Worm (Caenorhabditis elegans): ENCODE measurements around the gene dod-24.
A peak's percentile ranks its signal among the peaks of the same experiment; 100 is the strongest.

The dod-24 gene

ce11 chrIV:12973336-12973735, 32.2 kb upstream of the dod-24 start, which contains the start of gene F55G11.4:
Gene F55G11.4, plus strand, starts transcription at chrIV:12973624.
- TF ChIP-seq fkh-10 (GFP tag; optimal IDR thresholded peaks at IDR 0.05) (no peak), elt-2 (tag; optimal IDR thresholded peaks at IDR 0.05) (peak; percentile 67), mml-1 (tag; optimal IDR thresholded peaks at IDR 0.05) (no peak), pqm-1 (tag; optimal IDR thresholded peaks at IDR 0.05) (peak; percentile 35)

ce11 chrIV:12972780-12973179, 31.6 kb upstream of the dod-24 start:
- TF ChIP-seq ztf-4 (tag; optimal IDR thresholded peaks at IDR 0.05) (no peak), nhr-25 (tag; optimal IDR thresholded peaks at IDR 0.05) (no peak), mml-1 (tag; optimal IDR thresholded peaks at IDR 0.05) (no peak), pha-4 (tag; optimal IDR thresholded peaks at IDR 0.05) (no peak), fos-1 (tag; optimal IDR thresholded peaks at IDR 0.05) (no peak), ceh-16 (tag; optimal IDR thresholded peaks at IDR 0.05) (no peak), lin-39 (tag; optimal IDR thresholded peaks at IDR 0.05) (no peak), nhr-28 (tag; optimal IDR thresholded peaks at IDR 0.05) (no peak), aly-2 (tag; optimal IDR thresholded peaks at IDR 0.05) (no peak), ama-1 (optimal IDR thresholded peaks at IDR 0.05) (no peak), ceh-28 (tag; optimal IDR thresholded peaks at IDR 0.05) (no peak), nhr-23 (tag; optimal IDR thresholded peaks at IDR 0.05) (no peak)

- TF ChIP-seq elt-2 (tag; optimal IDR thresholded peaks at IDR 0.05) (peak; percentile 78), R02D3.7 (tag; optimal IDR thresholded peaks at IDR 0.05) (no peak)
These were observed 30.9 kb upstream of the dod-24 start for ce11 chrIV:12971994-12972520.

ce11 chrIV:12969141-12969540, 28.0 kb upstream of the dod-24 start, which contains the start of gene F55G11.2:
Gene F55G11.2, minus strand, starts transcription at chrIV:12969289.
- TF ChIP-seq fkh-2 (tag; optimal IDR thresholded peaks at IDR 0.05) (no peak), mdl-1 (tag; optimal IDR thresholded peaks at IDR 0.05) (no peak), ceh-28 (tag; optimal IDR thresholded peaks at IDR 0.05) (no peak), nhr-28 (tag; optimal IDR thresholded peaks at IDR 0.05) (no peak), elt-2 (tag; optimal IDR thresholded peaks at IDR 0.05) (peak; percentile 76), elt-3 (tag; optimal IDR thresholded peaks at IDR 0.05) (no peak)

ce11 chrIV:12967303-12967702, 26.1 kb upstream of the dod-24 start:
- TF ChIP-seq lin-39 (tag; optimal IDR thresholded peaks at IDR 0.05) (no peak), daf-12 (tag; optimal IDR thresholded peaks at IDR 0.05) (no peak), ceh-28 (tag; optimal IDR thresholded peaks at IDR 0.05) (no peak), skn-1 (tag; optimal IDR thresholded peaks at IDR 0.05) (no peak), pqm-1 (tag; optimal IDR thresholded peaks at IDR 0.05) (no peak), lin-15B (tag; optimal IDR thresholded peaks at IDR 0.05) (no peak), nfya-1 (tag; optimal IDR thresholded peaks at IDR 0.05; ENCODE audit: insufficient read depth) (no peak), pha-4 (tag; optimal IDR thresholded peaks at IDR 0.05) (no peak), lsy-12 (tag; optimal IDR thresholded peaks at IDR 0.05) (no peak)

- no peak for TF ChIP-seq zag-1 (tag; optimal IDR thresholded peaks at IDR 0.05)
- TF ChIP-seq lin-39 (tag; optimal IDR thresholded peaks at IDR 0.05) = no peak
- TF ChIP-seq ama-1 (optimal IDR thresholded peaks at IDR 0.05) = no peak
- TF ChIP-seq nhr-43 (tag; optimal IDR thresholded peaks at IDR 0.05; ENCODE audit: poor library complexity, severe bottlenecking) = no peak
- no peak for TF ChIP-seq elt-3 (tag; optimal IDR thresholded peaks at IDR 0.05)
- no peak for TF ChIP-seq hmg-11 (tag; optimal IDR thresholded peaks at IDR 0.05)
- no peak for TF ChIP-seq snpc-4 (tag; optimal IDR thresholded peaks at IDR 0.05)
- no peak for TF ChIP-seq nhr-25 (tag; optimal IDR thresholded peaks at IDR 0.05)
- TF ChIP-seq ZK546.5 (tag; optimal IDR thresholded peaks at IDR 0.05) = no peak
- no peak for TF ChIP-seq nfya-1 (tag; optimal IDR thresholded peaks at IDR 0.05; ENCODE audit: insufficient read depth)
- TF ChIP-seq lsy-12 (tag; optimal IDR thresholded peaks at IDR 0.05) = no peak
- no peak for TF ChIP-seq ceh-82 (tag; optimal IDR thresholded peaks at IDR 0.05)
- TF ChIP-seq ceh-16 (tag; optimal IDR thresholded peaks at IDR 0.05) = no peak
These were observed 23.9 kb upstream of the dod-24 start, which contains the start of gene dod-22 for ce11 chrIV:12965074-12965473. Gene dod-22, plus strand, starts transcription at chrIV:12965374.

ce11 chrIV:12964648-12965047, 23.5 kb upstream of the dod-24 start:
- peak; percentile 64 for TF ChIP-seq elt-2 (tag; optimal IDR thresholded peaks at IDR 0.05)
- peak; percentile 76 for TF ChIP-seq pqm-1 (tag; optimal IDR thresholded peaks at IDR 0.05)
- no peak for TF ChIP-seq tbx-2 (tag; optimal IDR thresholded peaks at IDR 0.05)
